Worm (Caenorhabditis elegans) whole organism, early embryonic: ENCODE data around the gene ttx-1.

Source experiments
- B0310.2 ChIP-seq: sonication (generic microtip); optimal IDR thresholded peaks from 2 replicates; lab custom pipeline; 2016; ENCODE audit warnings: mild to moderate bottlenecking, missing genetic modification characterization, missing compliant biosample characterization
- aly-1 ChIP-seq: sonication (generic microtip); optimal IDR thresholded peaks from 2 replicates; lab custom pipeline; 2016; ENCODE audit warnings: missing genetic modification characterization, missing compliant biosample characterization
- ama-1 ChIP-seq: fragments of 150-350 bp; optimal IDR thresholded peaks from 2 replicates; lab custom pipeline; 2014
- ceh-13 ChIP-seq: fragments of 200-800 bp; sonication (Bioruptor generic); optimal IDR thresholded peaks from 2 replicates; lab custom pipeline; 2018; ENCODE audit warnings: mild to moderate bottlenecking, missing genetic modification characterization, missing compliant biosample characterization
- ceh-36 ChIP-seq: sonication (generic microtip); optimal IDR thresholded peaks from 2 replicates; lab custom pipeline; 2016; ENCODE audit warnings: missing genetic modification characterization, inconsistent platforms, missing compliant biosample characterization
- ets-7 ChIP-seq: sonication (generic microtip); optimal IDR thresholded peaks from 2 replicates; lab custom pipeline; 2016; ENCODE audit warnings: missing genotype, missing genetic modification characterization, missing compliant biosample characterization
- flt-1 ChIP-seq: fragments of 200-800 bp; sonication (Bioruptor generic); IDR thresholded peaks from 2 replicates; pipeline ENCODE4 v1.3.6; 2022; ENCODE audit warnings: missing genetic modification characterization, missing compliant biosample characterization
- hmg-4 ChIP-seq: fragments of 200-800 bp; sonication (Bioruptor generic); optimal IDR thresholded peaks from 2 replicates; lab custom pipeline; 2018; ENCODE audit warnings: mild to moderate bottlenecking, missing genetic modification characterization, missing compliant biosample characterization
- hnd-1 ChIP-seq: sonication (generic microtip); optimal IDR thresholded peaks from 2 replicates; lab custom pipeline; 2016; ENCODE audit warnings: missing genetic modification characterization, missing compliant biosample characterization
- scrt-1 ChIP-seq: fragments of 200-800 bp; sonication (Bioruptor generic); IDR thresholded peaks from 2 replicates; pipeline ENCODE4 v1.3.6; 2022; ENCODE audit warnings: missing genetic modification characterization, missing compliant biosample characterization
- sea-1 ChIP-seq: fragments of 200-800 bp; sonication (Bioruptor generic); conservative IDR thresholded peaks from 2 replicates; pipeline ENCODE4 v1.3.6; 2022; ENCODE audit warnings: missing genetic modification characterization, missing compliant biosample characterization
- tbx-11 ChIP-seq: fragments of 200-800 bp; sonication (Bioruptor generic); IDR thresholded peaks from 2 replicates; pipeline ENCODE4 v1.3.6; 2022; ENCODE audit warnings: missing genetic modification characterization, missing compliant biosample characterization
- tbx-37 ChIP-seq: fragments of 200-800 bp; sonication (Bioruptor generic); conservative IDR thresholded peaks from 2 replicates; pipeline ENCODE4 v1.3.6; 2022; ENCODE audit warnings: missing genetic modification reagents, missing genetic modification characterization, missing compliant biosample characterization

- TF ChIP-seq B0310.2 = no peak
- TF ChIP-seq ama-1 (lab: Kevin White, UChicago) = no peak
- no peak for TF ChIP-seq aly-1
- TF ChIP-seq hmg-4 (GFP tag; lab: Kevin White, UChicago) = no peak
- no peak for TF ChIP-seq hnd-1 (tag; lab: Kevin White, UChicago)
- no peak for TF ChIP-seq tbx-37 (GFP tag; lab: Robert Waterston, UW)
- TF ChIP-seq ets-7 = no peak
- TF ChIP-seq ceh-13 (GFP tag; lab: Kevin White, UChicago) = no peak
- TF ChIP-seq flt-1 = no peak
- TF ChIP-seq sea-1 (GFP tag; lab: Robert Waterston, UW) = no peak
- TF ChIP-seq ceh-36 (tag; lab: Kevin White, UChicago) = no peak
- no peak for TF ChIP-seq scrt-1
- no peak for TF ChIP-seq tbx-11 (GFP tag; lab: Robert Waterston, UW)
Measured at ce11 chrV:20007470-20007869, 56.5 kb downstream of the ttx-1 start, which contains the start of gene Y60A3A.23.
